Worm (Caenorhabditis elegans) whole organism, L1 larva: ENCODE measurements around the gene gldi-3.

Experiments used
- C04F5.9 ChIP-seq: sonication (generic microtip); optimal IDR thresholded peaks from 2 replicates; lab custom pipeline; 2016; ENCODE audit warnings: missing genetic modification characterization, missing compliant biosample characterization
- C16A3.4 ChIP-seq: fragments of 150-350 bp; optimal IDR thresholded peaks from 2 replicates; lab custom pipeline; 2014; ENCODE audit warnings: missing biosample characterization, missing genetic modification characterization
- Y116A8C.19 ChIP-seq: sonication (generic microtip); optimal IDR thresholded peaks from 2 replicates; lab custom pipeline; 2016; ENCODE audit warnings: missing compliant biosample characterization, missing genetic modification characterization, borderline replicate concordance
- alr-1 ChIP-seq: fragments of 200-800 bp; sonication (Bioruptor generic); optimal IDR thresholded peaks from 2 replicates; lab custom pipeline; 2018; ENCODE audit warnings: borderline replicate concordance, mild to moderate bottlenecking, missing genetic modification characterization, missing compliant biosample characterization
- aly-2 ChIP-seq: fragments of 150-350 bp; optimal IDR thresholded peaks from 2 replicates; lab custom pipeline; 2014; ENCODE audit warnings: missing biosample characterization, missing genetic modification characterization
- blmp-1 ChIP-seq: fragments of 150-350 bp; optimal IDR thresholded peaks from 2 replicates; lab custom pipeline; 2014; ENCODE audit warnings: missing biosample characterization, missing genetic modification characterization
- ceh-63 ChIP-seq: fragments of 200-800 bp; sonication (Bioruptor generic); optimal IDR thresholded peaks from 2 replicates; lab custom pipeline; 2018; ENCODE audit warnings: mild to moderate bottlenecking, missing genetic modification characterization, missing compliant biosample characterization
- ceh-8 ChIP-seq: fragments of 200-800 bp; sonication (Bioruptor generic); optimal IDR thresholded peaks from 2 replicates; lab custom pipeline; 2018; ENCODE audit warnings: mild to moderate bottlenecking, missing genetic modification characterization, moderate library complexity, missing compliant biosample characterization
- ceh-88 ChIP-seq: fragments of 200-800 bp; sonication (Bioruptor generic); IDR thresholded peaks from 2 replicates; pipeline ENCODE4 v1.3.6; 2022; ENCODE audit warnings: missing genetic modification characterization, missing compliant biosample characterization
- ceh-90 ChIP-seq: sonication (generic microtip); optimal IDR thresholded peaks from 2 replicates; lab custom pipeline; 2016; ENCODE audit warnings: missing genetic modification characterization, missing compliant biosample characterization
- dpl-1 ChIP-seq, 3 experiments: fragments of 150-350 bp in 2 of 3; sonication (generic microtip) in 1 of 3; optimal IDR thresholded peaks; 2 replicates each; lab custom pipeline; 2014 to 2017; ENCODE audit warnings: missing biosample characterization in 3 of 3, missing genetic modification characterization in 3 of 3, missing genetic modification reagents in 3 of 3
- dsc-1 ChIP-seq: sonication (generic microtip); optimal IDR thresholded peaks from 2 replicates; lab custom pipeline; 2016; ENCODE audit warnings: mild to moderate bottlenecking, missing genetic modification characterization, missing compliant biosample characterization
- efl-1 ChIP-seq, 4 experiments: fragments of 150-350 bp; optimal IDR thresholded peaks in 3 of 4; peaks in 1 of 4; 1 replicate in 1 of 4; 2 replicates in 3 of 4; lab custom pipeline; 2014; ENCODE audit warnings: missing biosample characterization in 2 of 4, missing genetic modification characterization in 2 of 4, missing genetic modification reagents in 2 of 4
- efl-3 ChIP-seq: fragments of 200-800 bp; sonication (Bioruptor generic); optimal IDR thresholded peaks from 2 replicates; lab custom pipeline; 2018; ENCODE audit warnings: mild to moderate bottlenecking, missing genetic modification characterization, missing compliant biosample characterization
- egl-13 ChIP-seq: sonication (generic microtip); optimal IDR thresholded peaks from 2 replicates; lab custom pipeline; 2016; ENCODE audit warnings: missing genotype, missing genetic modification reagents, missing genetic modification characterization, missing compliant biosample characterization
- elt-2 ChIP-seq: sonication (generic microtip); optimal IDR thresholded peaks from 2 replicates; lab custom pipeline; 2016; ENCODE audit warnings: missing genetic modification characterization, mild to moderate bottlenecking, inconsistent platforms, missing compliant biosample characterization, missing genetic modification reagents
- ets-5 ChIP-seq: fragments of 200-800 bp; sonication (Bioruptor generic); IDR thresholded peaks from 2 replicates; pipeline ENCODE4 v1.3.6; 2022; ENCODE audit warnings: missing genetic modification characterization, missing compliant biosample characterization
- fkh-10 ChIP-seq: sonication (generic microtip); optimal IDR thresholded peaks from 2 replicates; lab custom pipeline; 2017; ENCODE audit warnings: missing biosample characterization, missing genetic modification reagents, missing genetic modification characterization
- fos-1 ChIP-seq: fragments of 150-350 bp; optimal IDR thresholded peaks from 2 replicates; lab custom pipeline; 2014; ENCODE audit warnings: missing biosample characterization, missing genetic modification characterization
- grh-1 ChIP-seq: fragments of 200-800 bp; sonication (Bioruptor generic); IDR thresholded peaks from 2 replicates; pipeline ENCODE4 v1.3.6; 2022; ENCODE audit warnings: missing genetic modification reagents, missing genetic modification characterization, missing compliant biosample characterization
- hlh-17 ChIP-seq: fragments of 200-800 bp; sonication (Bioruptor generic); optimal IDR thresholded peaks from 2 replicates; lab custom pipeline; 2018; ENCODE audit warnings: missing genetic modification characterization, mild to moderate bottlenecking, missing compliant biosample characterization, moderate library complexity, borderline replicate concordance
- hpl-2 ChIP-seq: fragments of 150-350 bp; optimal IDR thresholded peaks from 2 replicates; lab custom pipeline; 2014; ENCODE audit warnings: missing biosample characterization, missing genetic modification reagents, missing genetic modification characterization
- isw-1 ChIP-seq: fragments of 200-800 bp; sonication (Bioruptor generic); IDR thresholded peaks from 2 replicates; pipeline ENCODE4 v1.3.6; 2022; ENCODE audit warnings: missing genetic modification characterization, missing compliant biosample characterization
- lin-13 ChIP-seq: fragments of 150-350 bp; optimal IDR thresholded peaks from 2 replicates; lab custom pipeline; 2014; ENCODE audit warnings: missing biosample characterization, missing genetic modification reagents, missing genetic modification characterization
- lin-14 ChIP-seq: fragments of 200-800 bp; sonication (Bioruptor generic); optimal IDR thresholded peaks from 2 replicates; lab custom pipeline; 2018; ENCODE audit warnings: mild to moderate bottlenecking, missing genetic modification characterization, moderate library complexity, missing compliant biosample characterization
- lin-35 ChIP-seq, 2 experiments: fragments of 150-350 bp; optimal IDR thresholded peaks; 2 replicates each; lab custom pipeline; 2014; ENCODE audit warnings: missing biosample characterization in 2 of 2, missing genetic modification characterization in 2 of 2, missing genetic modification reagents in 2 of 2
- lsy-2 ChIP-seq, 2 experiments: fragments of 150-350 bp; optimal IDR thresholded peaks; 2 replicates each; lab custom pipeline; 2014; ENCODE audit warnings: missing biosample characterization in 2 of 2, missing genetic modification characterization in 2 of 2
- mab-9 ChIP-seq: fragments of 200-800 bp; sonication (Bioruptor generic); IDR thresholded peaks from 2 replicates; pipeline ENCODE4 v1.3.6; 2022; ENCODE audit warnings: missing genetic modification reagents, missing genetic modification characterization, missing compliant biosample characterization
- nhr-12 ChIP-seq: sonication (generic microtip); optimal IDR thresholded peaks from 2 replicates; lab custom pipeline; 2017; ENCODE audit warnings: missing biosample characterization, missing genetic modification characterization
- nhr-19 ChIP-seq: fragments of 200-800 bp; sonication (Bioruptor generic); conservative IDR thresholded peaks from 2 replicates; pipeline ENCODE4 v1.3.6; 2022; ENCODE audit warnings: missing genetic modification characterization, missing compliant biosample characterization
- nhr-71 ChIP-seq: sonication (generic microtip); optimal IDR thresholded peaks from 2 replicates; lab custom pipeline; 2016; ENCODE audit warnings: mild to moderate bottlenecking, missing genetic modification characterization, moderate library complexity, missing compliant biosample characterization
- nhr-76 ChIP-seq: sonication (generic microtip); optimal IDR thresholded peaks from 2 replicates; lab custom pipeline; 2017; ENCODE audit warnings: missing biosample characterization, missing genetic modification characterization
- nhr-84 ChIP-seq: sonication (generic microtip); optimal IDR thresholded peaks from 2 replicates; lab custom pipeline; 2017; ENCODE audit warnings: missing biosample characterization, missing genetic modification characterization
- nhr-85 ChIP-seq: sonication (generic microtip); peaks from one replicate; lab custom pipeline; 2016; ENCODE audit warnings: missing genetic modification characterization, inconsistent platforms, missing compliant biosample characterization
- nhr-90 ChIP-seq: sonication (generic microtip); optimal IDR thresholded peaks from 2 replicates; lab custom pipeline; 2016; ENCODE audit warnings: mild to moderate bottlenecking, missing genetic modification characterization, missing compliant biosample characterization; ENCODE audit not compliant: poor library complexity
- pqm-1 ChIP-seq: sonication (generic microtip); optimal IDR thresholded peaks from 3 replicates; lab custom pipeline; 2017; ENCODE audit warnings: missing biosample characterization, missing genetic modification characterization
- rnt-1 ChIP-seq: sonication (generic microtip); optimal IDR thresholded peaks from 2 replicates; lab custom pipeline; 2016; ENCODE audit warnings: mild to moderate bottlenecking, missing genetic modification characterization, moderate library complexity, missing compliant biosample characterization
- snu-23 ChIP-seq: sonication (generic microtip); optimal IDR thresholded peaks from 2 replicates; lab custom pipeline; 2016; ENCODE audit warnings: missing genetic modification characterization, missing compliant biosample characterization
- sptf-1 ChIP-seq: fragments of 150-350 bp; optimal IDR thresholded peaks from 2 replicates; lab custom pipeline; 2014; ENCODE audit warnings: missing biosample characterization, missing genetic modification characterization
- swsn-7 ChIP-seq: sonication (generic microtip); optimal IDR thresholded peaks from 2 replicates; lab custom pipeline; 2016; ENCODE audit warnings: missing genetic modification characterization, missing compliant biosample characterization
- tbx-2 ChIP-seq: sonication (generic microtip); optimal IDR thresholded peaks from 2 replicates; lab custom pipeline; 2016; ENCODE audit warnings: missing genetic modification characterization, missing compliant biosample characterization
- unc-30 ChIP-seq: sonication (generic microtip); optimal IDR thresholded peaks from 2 replicates; lab custom pipeline; 2017; ENCODE audit warnings: missing biosample characterization, missing genetic modification characterization
- unc-62 ChIP-seq: fragments of 150-350 bp; optimal IDR thresholded peaks from 2 replicates; lab custom pipeline; 2014; ENCODE audit warnings: missing biosample characterization, missing genetic modification reagents, missing genetic modification characterization
- xbp-1 ChIP-seq: sonication (generic microtip); optimal IDR thresholded peaks from 2 replicates; lab custom pipeline; 2016; ENCODE audit warnings: missing genetic modification characterization, missing compliant biosample characterization
- zag-1 ChIP-seq: fragments of 150-350 bp; optimal IDR thresholded peaks from 2 replicates; lab custom pipeline; 2014; ENCODE audit warnings: missing biosample characterization, missing genetic modification characterization
- zip-4 ChIP-seq: fragments of 200-800 bp; sonication (Bioruptor generic); optimal IDR thresholded peaks from 2 replicates; lab custom pipeline; 2018; ENCODE audit warnings: mild to moderate bottlenecking, missing genetic modification characterization, moderate library complexity, missing compliant biosample characterization
- ztf-11 ChIP-seq, 2 experiments: sonication (generic microtip); optimal IDR thresholded peaks; 2 replicates each; lab custom pipeline; 2016 to 2017; ENCODE audit warnings: missing genetic modification characterization in 2 of 2, missing biosample characterization in 1 of 2, missing compliant biosample characterization in 1 of 2
- ztf-4 ChIP-seq: fragments of 150-350 bp; optimal IDR thresholded peaks from 2 replicates; lab custom pipeline; 2014; ENCODE audit warnings: missing biosample characterization, missing genetic modification characterization

Gene gldi-3

DNA sequence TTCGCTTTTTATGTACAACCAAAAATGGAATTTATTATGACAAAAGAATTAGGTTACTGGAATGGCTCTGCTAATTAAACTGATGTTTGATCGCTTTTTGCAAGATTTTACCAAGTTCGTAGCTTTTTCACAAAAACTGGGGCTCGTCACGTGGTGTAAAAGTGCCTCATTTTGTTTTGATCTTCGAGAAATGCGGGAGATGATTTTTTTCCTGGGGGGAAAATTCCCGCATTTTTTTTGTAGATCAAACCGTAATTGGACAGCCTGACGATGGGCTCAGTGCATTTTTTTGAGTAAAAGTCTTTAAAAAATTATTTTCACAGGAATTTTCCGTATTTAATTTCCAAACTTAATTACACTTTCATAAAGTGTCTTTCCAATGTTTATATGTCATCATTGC is 9.2 kb upstream of the gldi-3 start:
- TF ChIP-seq tbx-2 (tag; lab: Kevin White, UChicago) (no peak), mab-9 (no peak), ets-5 (GFP tag; lab: Robert Waterston, UW) (no peak), lin-35 (GFP tag; optimal IDR thresholded peaks at IDR 0.05; lab: Kevin White, UChicago) (no peak), nhr-90 (tag; lab: Kevin White, UChicago) (no peak), Y116A8C.19 (tag; lab: Kevin White, UChicago) (no peak), nhr-85 (tag; lab: Kevin White, UChicago) (peak; percentile 21), pqm-1 (tag; lab: Kevin White, UChicago) (no peak)

DNA sequence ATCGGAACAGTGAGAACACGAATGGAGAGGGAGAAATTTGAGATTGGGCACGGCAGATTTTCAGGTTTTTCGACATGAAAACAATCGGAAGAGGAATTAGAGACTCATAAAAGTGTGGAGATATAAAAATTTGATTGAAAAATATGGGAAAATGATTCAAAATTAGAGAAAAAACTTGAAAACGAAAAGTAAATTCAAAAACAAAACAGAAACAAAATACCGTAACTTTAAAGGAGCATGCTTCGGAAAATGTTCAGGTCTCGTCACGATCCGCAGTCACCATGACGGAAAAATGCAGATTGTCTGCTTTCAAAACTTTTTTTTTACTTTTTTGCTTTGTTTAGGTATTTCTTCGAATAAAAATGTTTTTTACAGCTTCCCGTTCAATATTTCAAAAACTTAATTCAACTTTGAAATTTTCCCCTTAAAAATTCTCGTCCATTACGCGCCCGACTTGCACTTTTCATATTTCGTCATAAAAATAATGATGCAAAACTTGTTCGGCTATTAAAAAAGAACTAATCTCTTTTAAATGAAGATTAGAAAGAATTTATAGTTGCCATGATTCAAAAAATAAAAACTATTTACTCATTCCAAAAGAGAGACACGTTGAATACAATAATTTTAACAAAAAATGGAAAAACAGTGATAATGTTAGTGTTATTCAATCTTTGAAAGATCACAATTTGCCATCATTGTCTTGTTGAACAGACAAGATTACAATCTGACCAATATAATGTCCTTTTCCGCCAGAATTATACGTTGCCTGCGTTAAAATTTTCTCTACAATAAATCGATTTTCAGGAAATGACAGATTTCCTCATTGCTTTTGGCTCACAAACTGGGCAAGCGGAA is 5.5 kb upstream of the gldi-3 start, which contains the start of gene mtrr-1:
Gene mtrr-1, plus strand, starts transcription at position 805 of the 855 bp plus-strand sequence.
- TF ChIP-seq efl-1 (optimal IDR thresholded peaks at IDR 0.05; lab: Kevin White, UChicago) (peak; percentile 38 to 41), efl-1 (GFP tag; optimal IDR thresholded peaks at IDR 0.05 in 1 of 2; lab: Kevin White, UChicago) (peak in 1 of 2 experiments; percentile 37), dsc-1 (tag; lab: Kevin White, UChicago) (peak; percentile 28), blmp-1 (tag; lab: Kevin White, UChicago) (no peak), elt-2 (tag; lab: Kevin White, UChicago) (no peak), nhr-71 (tag; lab: Kevin White, UChicago) (peak; percentile 55), nhr-84 (tag; lab: Kevin White, UChicago) (no peak), C16A3.4 (no peak), nhr-85 (tag; lab: Kevin White, UChicago) (peak; percentile 67), ztf-4 (tag; lab: Kevin White, UChicago) (peak; percentile 5), nhr-12 (tag; lab: Kevin White, UChicago) (no peak), lsy-2 (tag; optimal IDR thresholded peaks at IDR 0.05; lab: Kevin White, UChicago) (peak; percentile 43 to 76), nhr-76 (no peak), lin-14 (GFP tag; lab: Kevin White, UChicago) (no peak), efl-3 (GFP tag; lab: Kevin White, UChicago) (no peak), ztf-11 (tag; optimal IDR thresholded peaks at IDR 0.05; lab: Kevin White, UChicago) (no peak), rnt-1 (tag; lab: Kevin White, UChicago) (peak; percentile 13), lin-35 (GFP tag; optimal IDR thresholded peaks at IDR 0.05; lab: Kevin White, UChicago) (peak; percentile 2 to 16), hlh-17 (peak; percentile 25), zag-1 (tag; lab: Kevin White, UChicago) (no peak), sptf-1 (tag; lab: Kevin White, UChicago) (no peak), grh-1 (GFP tag; lab: Robert Waterston, UW) (peak; percentile 27; the same call in 1 of the 2 replicates), hpl-2 (GFP tag; lab: Kevin White, UChicago) (no peak), ets-5 (GFP tag; lab: Robert Waterston, UW) (no peak), alr-1 (tag; lab: Kevin White, UChicago) (no peak), xbp-1 (tag; lab: Kevin White, UChicago) (peak; percentile 20), nhr-19 (GFP tag; lab: Robert Waterston, UW) (peak; percentile 49), lin-13 (GFP tag; lab: Kevin White, UChicago) (no peak), Y116A8C.19 (tag; lab: Kevin White, UChicago) (no peak), ceh-90 (no peak), fos-1 (tag; lab: Kevin White, UChicago) (no peak), egl-13 (tag; lab: Kevin White, UChicago) (peak; percentile 5), zip-4 (GFP tag; lab: Kevin White, UChicago) (no peak), swsn-7 (tag; lab: Kevin White, UChicago) (peak; percentile 9), ceh-88 (GFP tag; lab: Robert Waterston, UW) (no peak), fkh-10 (GFP tag; lab: Kevin White, UChicago) (peak; percentile 15), unc-62 (no peak), ceh-8 (peak; percentile 9), C04F5.9 (tag; lab: Kevin White, UChicago) (no peak), aly-2 (tag; lab: Kevin White, UChicago) (peak; percentile 18), isw-1 (GFP tag; lab: Robert Waterston, UW) (no peak), dpl-1 (GFP tag; optimal IDR thresholded peaks at IDR 0.05; lab: Kevin White, UChicago) (peak in 2 of 3 experiments; percentile 11 to 46), unc-30 (tag; lab: Kevin White, UChicago) (no peak), snu-23 (GFP tag; lab: Kevin White, UChicago) (peak; percentile 7), ceh-63 (GFP tag; lab: Kevin White, UChicago) (no peak)
